Worm (Caenorhabditis elegans): ENCODE measurements around the gene sdz-1.

The sdz-1 gene

ce11 chrIII:8739126-8739525 is 39.0 kb upstream of the sdz-1 start:
- TF ChIP-seq mls-2 (tag; optimal IDR thresholded peaks at IDR 0.05) (no peak), M03D4.4 (tag; optimal IDR thresholded peaks at IDR 0.05) (no peak), ceh-83 (GFP tag; optimal IDR thresholded peaks at IDR 0.05) (no peak), nhr-237 (tag; optimal IDR thresholded peaks at IDR 0.05) (no peak), ces-1 (GFP tag; optimal IDR thresholded peaks at IDR 0.05) (no peak), blmp-1 (tag; optimal IDR thresholded peaks at IDR 0.05) (no peak), lin-32 (GFP tag; optimal IDR thresholded peaks at IDR 0.05) (no peak), ceh-39 (tag; optimal IDR thresholded peaks at IDR 0.05) (no peak), ceh-43 (GFP tag; optimal IDR thresholded peaks at IDR 0.05) (no peak), cnd-1 (tag; optimal IDR thresholded peaks at IDR 0.05) (no peak), mep-1 (tag; optimal IDR thresholded peaks at IDR 0.05) (no peak), nhr-28 (tag; optimal IDR thresholded peaks at IDR 0.05) (no peak), mab-5 (tag; optimal IDR thresholded peaks at IDR 0.05) (no peak), bed-3 (GFP tag; optimal IDR thresholded peaks at IDR 0.05) (no peak), drap-1 (GFP tag; optimal IDR thresholded peaks at IDR 0.05) (no peak), nhr-2 (tag; optimal IDR thresholded peaks at IDR 0.05) (no peak), unc-120 (tag; optimal IDR thresholded peaks at IDR 0.05; ENCODE audit: poor library complexity, severe bottlenecking) (no peak), tbx-8 (GFP tag; optimal IDR thresholded peaks at IDR 0.05) (no peak), zip-8 (tag; optimal IDR thresholded peaks at IDR 0.05) (no peak)

DNA sequence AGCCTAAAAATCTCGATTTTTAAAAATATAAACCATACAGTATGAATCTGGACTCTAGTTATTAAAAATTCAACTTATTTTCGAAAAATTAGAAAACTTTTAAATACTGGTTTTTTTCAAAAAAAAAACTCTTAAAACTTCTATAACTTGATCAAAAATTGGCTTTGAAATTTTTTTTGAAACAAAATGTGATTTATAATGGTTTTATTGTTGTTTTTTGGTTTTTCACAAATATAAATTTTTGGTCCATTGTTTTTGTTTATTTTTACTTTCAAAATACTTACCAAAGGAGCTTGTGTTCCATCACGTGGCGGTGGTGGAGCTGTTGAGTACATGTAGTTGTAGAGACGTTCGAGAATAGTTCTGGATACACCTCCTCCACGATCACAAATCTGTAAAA is 38.1 kb upstream of the sdz-1 start:
- no peak for TF ChIP-seq ceh-43 (GFP tag; optimal IDR thresholded peaks at IDR 0.05)
- no peak for TF ChIP-seq nhr-12 (tag; optimal IDR thresholded peaks at IDR 0.05)
- no peak for TF ChIP-seq nhr-237 (tag; optimal IDR thresholded peaks at IDR 0.05)
- no peak for TF ChIP-seq cnd-1 (tag; optimal IDR thresholded peaks at IDR 0.05)
- no peak for TF ChIP-seq elt-3 (tag; optimal IDR thresholded peaks at IDR 0.05)
- TF ChIP-seq tbx-8 (GFP tag; optimal IDR thresholded peaks at IDR 0.05): no peak
- no peak for TF ChIP-seq zip-8 (tag; optimal IDR thresholded peaks at IDR 0.05)
- TF ChIP-seq mep-1 (tag; optimal IDR thresholded peaks at IDR 0.05): no peak
- TF ChIP-seq nhr-76 (tag; optimal IDR thresholded peaks at IDR 0.05): no peak
- TF ChIP-seq elt-1 (tag; optimal IDR thresholded peaks at IDR 0.05; ENCODE audit: borderline replicate concordance, insufficient read depth): no peak
- TF ChIP-seq M03D4.4 (tag; optimal IDR thresholded peaks at IDR 0.05): no peak

DNA sequence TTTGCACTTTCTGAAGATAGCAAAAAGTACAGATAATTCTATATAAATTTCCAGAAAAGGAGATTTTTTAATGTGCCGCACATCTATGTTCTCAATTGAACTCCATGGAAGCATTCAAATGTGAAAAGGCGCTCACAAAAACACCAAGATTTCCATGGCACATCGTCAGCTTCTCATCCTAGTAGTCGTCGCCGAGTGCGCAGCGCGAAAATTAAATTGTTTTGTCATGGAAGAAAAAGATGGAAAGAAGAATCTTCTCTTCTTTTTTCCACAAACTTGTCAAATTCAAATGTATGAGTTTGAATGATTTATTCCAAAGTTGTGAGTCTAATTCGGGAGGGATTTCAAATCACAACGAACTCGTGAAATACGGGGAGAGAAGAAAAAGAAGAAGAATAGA is 37.3 kb upstream of the sdz-1 start:
- TF ChIP-seq sptf-1 (tag; optimal IDR thresholded peaks at IDR 0.05): no peak
- peak; percentile 81 for TF ChIP-seq ces-1 (GFP tag; optimal IDR thresholded peaks at IDR 0.05)

ce11 chrIII:8734327-8734885 is 34.3 kb upstream of the sdz-1 start:
- TF ChIP-seq mab-5 (tag; optimal IDR thresholded peaks at IDR 0.05) (no peak), ces-1 (GFP tag; optimal IDR thresholded peaks at IDR 0.05) (no peak), pha-4 (tag; optimal IDR thresholded peaks at IDR 0.05) (no peak), drap-1 (GFP tag; optimal IDR thresholded peaks at IDR 0.05) (no peak), snpc-4 (tag; optimal IDR thresholded peaks at IDR 0.05) (no peak), elt-1 (tag; optimal IDR thresholded peaks at IDR 0.05; ENCODE audit: borderline replicate concordance, insufficient read depth) (no peak), mls-2 (tag; optimal IDR thresholded peaks at IDR 0.05) (no peak), tbx-8 (GFP tag; optimal IDR thresholded peaks at IDR 0.05) (no peak), hlh-1 (tag; optimal IDR thresholded peaks at IDR 0.05) (peak; percentile 70), unc-39 (tag; optimal IDR thresholded peaks at IDR 0.05) (no peak), blmp-1 (tag; optimal IDR thresholded peaks at IDR 0.05) (no peak), ham-2 (GFP tag; optimal IDR thresholded peaks at IDR 0.05) (no peak), lsy-2 (tag; optimal IDR thresholded peaks at IDR 0.05) (no peak), lin-32 (GFP tag; optimal IDR thresholded peaks at IDR 0.05) (no peak), bed-3 (GFP tag; optimal IDR thresholded peaks at IDR 0.05) (no peak), unc-62 (GFP tag; optimal IDR thresholded peaks at IDR 0.05) (peak; percentile 74), unc-120 (tag; optimal IDR thresholded peaks at IDR 0.05; ENCODE audit: poor library complexity, severe bottlenecking) (peak; percentile 39), nhr-237 (tag; optimal IDR thresholded peaks at IDR 0.05) (peak; percentile 21), ceh-39 (tag; optimal IDR thresholded peaks at IDR 0.05) (no peak), zip-8 (tag; optimal IDR thresholded peaks at IDR 0.05) (peak; percentile 26)

DNA sequence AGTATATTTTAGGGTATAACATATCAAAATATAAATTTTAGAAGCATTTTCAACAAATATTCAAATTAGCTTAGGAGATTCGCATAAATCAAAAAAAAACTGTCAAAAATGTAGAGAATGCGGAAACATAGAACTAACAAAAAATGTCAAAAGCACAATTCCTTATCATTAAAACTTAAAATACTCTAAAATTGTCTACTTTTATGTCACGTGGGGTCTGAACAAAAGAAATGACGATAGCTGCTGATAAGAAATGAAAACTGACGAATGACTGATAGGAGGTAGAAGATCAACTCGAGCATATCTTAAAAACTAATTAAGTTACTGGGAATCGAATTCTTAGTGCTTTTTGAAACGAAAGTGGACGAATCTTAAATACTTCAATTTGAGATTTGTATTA is 33.5 kb upstream of the sdz-1 start:
- TF ChIP-seq unc-39 (tag; optimal IDR thresholded peaks at IDR 0.05) (no peak), ztf-11 (tag; optimal IDR thresholded peaks at IDR 0.05) (no peak), lsy-2 (tag; optimal IDR thresholded peaks at IDR 0.05) (no peak), ham-2 (GFP tag; optimal IDR thresholded peaks at IDR 0.05) (no peak), pha-4 (tag; optimal IDR thresholded peaks at IDR 0.05) (no peak), mab-5 (tag; optimal IDR thresholded peaks at IDR 0.05) (no peak), bed-3 (GFP tag; optimal IDR thresholded peaks at IDR 0.05) (no peak), sptf-1 (tag; optimal IDR thresholded peaks at IDR 0.05) (no peak), zip-8 (tag; optimal IDR thresholded peaks at IDR 0.05) (no peak)

All from whole organism, mixed stage, embryonic.